Fruit fly (Drosophila melanogaster): Measurements from ENCODE around the gene CG31975.

CG31975 gene

DNA sequence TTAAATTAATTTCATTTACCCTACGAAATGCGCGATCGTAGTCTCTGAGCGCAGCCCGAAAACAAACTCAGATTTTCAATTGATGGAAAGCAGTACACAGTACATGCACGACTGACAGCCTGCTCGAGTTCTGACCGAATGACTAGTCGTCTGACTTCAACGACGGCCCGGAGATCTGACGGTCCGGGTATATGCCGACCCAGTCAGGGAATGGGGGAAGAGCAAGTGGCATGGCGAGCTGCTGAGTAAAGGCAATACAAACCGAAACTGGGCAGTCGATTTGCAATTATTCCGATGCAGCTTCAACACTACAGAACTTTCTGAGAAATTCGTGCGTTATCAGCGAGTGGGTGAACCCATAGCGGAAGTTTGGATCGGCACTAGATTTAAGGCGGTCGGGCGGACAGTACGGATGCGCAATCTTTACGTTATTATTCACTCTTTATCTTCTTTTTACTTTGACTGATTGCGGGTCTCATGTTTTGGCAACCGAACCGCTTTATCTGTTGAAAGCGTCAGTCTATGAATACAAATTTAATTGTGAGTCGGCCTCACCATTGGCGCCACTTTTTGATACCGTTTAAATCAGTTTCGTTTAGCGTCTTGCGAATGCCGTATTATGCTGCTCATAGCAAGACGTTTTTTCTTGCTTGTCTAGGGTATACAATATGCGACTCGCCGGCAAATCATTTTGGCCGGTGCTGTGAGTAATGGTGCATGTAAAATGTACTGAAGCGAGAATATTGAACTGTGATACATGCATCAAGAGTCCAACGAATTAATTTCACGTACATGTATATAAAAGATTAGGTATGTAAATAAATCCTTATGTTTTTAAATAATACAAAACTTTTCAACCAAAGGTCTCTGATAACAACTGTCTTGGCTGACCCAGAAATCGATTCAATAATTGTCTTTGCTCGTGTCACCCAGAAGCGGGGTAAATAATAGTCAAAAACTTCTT is 20.0 kb downstream of the CG31975 start (continued):
- no peak for TF ChIP-seq Ravus (GFP tag; IDR thresholded peaks at IDR 0.05)
- no peak for TF ChIP-seq CG11247 (GFP tag; IDR thresholded peaks at IDR 0.05)
- TF ChIP-seq ase (GFP tag; IDR thresholded peaks at IDR 0.05) = no peak
- TF ChIP-seq CG11696 (GFP tag; IDR thresholded peaks at IDR 0.05) = no peak
- TF ChIP-seq CoRest (tag; optimal IDR thresholded peaks at IDR 0.05) = no peak
- no peak for TF ChIP-seq fru (optimal IDR thresholded peaks at IDR 0.05)
- 0 out of 3 replicates have a peak, but pooled peaks have one; percentile 11 for TF ChIP-seq CG11456 (GFP tag; IDR thresholded peaks at IDR 0.05)
- no peak for TF ChIP-seq bowl (GFP tag; IDR thresholded peaks at IDR 0.05)
- TF ChIP-seq sens (GFP tag) = peak; percentile 88
- no peak for TF ChIP-seq CG6272 (GFP tag; IDR thresholded peaks at IDR 0.05)
- TF ChIP-seq Adf1 (GFP tag; IDR thresholded peaks at IDR 0.05) = no peak
- no peak for TF ChIP-seq CG11085 (GFP tag; IDR thresholded peaks at IDR 0.05)
- TF ChIP-seq HLH54F (GFP tag; optimal IDR thresholded peaks at IDR 0.05) = no peak
- TF ChIP-seq CG15514 (GFP tag; optimal IDR thresholded peaks at IDR 0.05) = no peak
- no peak for TF ChIP-seq stc (GFP tag; IDR thresholded peaks at IDR 0.05)
- peak; percentile 3 for TF ChIP-seq CG1603 (tag; optimal IDR thresholded peaks at IDR 0.05)
- TF ChIP-seq CG17802 (tag; optimal IDR thresholded peaks at IDR 0.05) = no peak
- no peak for TF ChIP-seq sr (GFP tag; IDR thresholded peaks at IDR 0.05)
- no peak for TF ChIP-seq CG18764 (GFP tag; optimal IDR thresholded peaks at IDR 0.05)
- TF ChIP-seq sqz (GFP tag; optimal IDR thresholded peaks at IDR 0.05) = no peak
- TF ChIP-seq CG18599 (GFP tag; optimal IDR thresholded peaks at IDR 0.05) = peak; percentile 29
- TF ChIP-seq CG6765 (GFP tag; optimal IDR thresholded peaks at IDR 0.05) = no peak
- no peak for TF ChIP-seq CG6654 (GFP tag; optimal IDR thresholded peaks at IDR 0.05)
- no peak for TF ChIP-seq B-H1 (GFP tag; IDR thresholded peaks at IDR 0.05)
- TF ChIP-seq eve (GFP tag; optimal IDR thresholded peaks at IDR 0.05) = peak in 1 of 2 experiments; percentile 66
- TF ChIP-seq Neu2 (GFP tag; optimal IDR thresholded peaks at IDR 0.05; ENCODE audit: borderline replicate concordance) = no peak
- TF ChIP-seq CG10654 (GFP tag; optimal IDR thresholded peaks at IDR 0.05) = no peak
- peak; percentile 23 for TF ChIP-seq exex (tag; optimal IDR thresholded peaks at IDR 0.05)
- no peak for TF ChIP-seq CG30020 (tag; optimal IDR thresholded peaks at IDR 0.05)
- TF ChIP-seq CG8765 (GFP tag; IDR thresholded peaks at IDR 0.05) = no peak
- TF ChIP-seq CTCF (GFP tag; optimal IDR thresholded peaks at IDR 0.05) = no peak
- no peak for TF ChIP-seq Sox102F (GFP tag; optimal IDR thresholded peaks at IDR 0.05)
- no peak for TF ChIP-seq mld (GFP tag; IDR thresholded peaks at IDR 0.05; ENCODE audit: partially characterized antibody)
- no peak for TF ChIP-seq sima (GFP tag; optimal IDR thresholded peaks at IDR 0.05)
- TF ChIP-seq kah (GFP tag; optimal IDR thresholded peaks at IDR 0.05) = no peak
- TF ChIP-seq dmrt99B (tag; optimal IDR thresholded peaks at IDR 0.05) = no peak
- no peak for TF ChIP-seq GATAe (GFP tag; conservative IDR thresholded peaks at IDR 0.05)
- no peak for TF ChIP-seq Taf1 (GFP tag; IDR thresholded peaks at IDR 0.05)
- TF ChIP-seq Awh (GFP tag; IDR thresholded peaks at IDR 0.05) = no peak
- no peak for TF ChIP-seq cato (GFP tag; optimal IDR thresholded peaks at IDR 0.05; ENCODE audit: borderline replicate concordance)
- no peak for TF ChIP-seq schlank (tag; optimal IDR thresholded peaks at IDR 0.05)
- no peak for TF ChIP-seq Camta (GFP tag; optimal IDR thresholded peaks at IDR 0.05)
- no peak for TF ChIP-seq chif (GFP tag; optimal IDR thresholded peaks at IDR 0.05)
- peak; percentile 97 for TF ChIP-seq D19B (GFP tag; optimal IDR thresholded peaks at IDR 0.05)
- no peak for TF ChIP-seq sim (GFP tag; IDR thresholded peaks at IDR 0.05)
- no peak for TF ChIP-seq MBD-R2 (GFP tag; IDR thresholded peaks at IDR 0.05)
- TF ChIP-seq scrt (GFP tag; optimal IDR thresholded peaks at IDR 0.05) = no peak
- no peak for TF ChIP-seq CG6689 (GFP tag; IDR thresholded peaks at IDR 0.05)
- TF ChIP-seq CG7556 (GFP tag; optimal IDR thresholded peaks at IDR 0.05) = no peak
- TF ChIP-seq bcd (GFP tag; optimal IDR thresholded peaks at IDR 0.05) = no peak
- no peak for TF ChIP-seq wek (GFP tag; optimal IDR thresholded peaks at IDR 0.05)
